Worm (Caenorhabditis elegans): ENCODE data around the gene ZK1240.9.

DNA sequence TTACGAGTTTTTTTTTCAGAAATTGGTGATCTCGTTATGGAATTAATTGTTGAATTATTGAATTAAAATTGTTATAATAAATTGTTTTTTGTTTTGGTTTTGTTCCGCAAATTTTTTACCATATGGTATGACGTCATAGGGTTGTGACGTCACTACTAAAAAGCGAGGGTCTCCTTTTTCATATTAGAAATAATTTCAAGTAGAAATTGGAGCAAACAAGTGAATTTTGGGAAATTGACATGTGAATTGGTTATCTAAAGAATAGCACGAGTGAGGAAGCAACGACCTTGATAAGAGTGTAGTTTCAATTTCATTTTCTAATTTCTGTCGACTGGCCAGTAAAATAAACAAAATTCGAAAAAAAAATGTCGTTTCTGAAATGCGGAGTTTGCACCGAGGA is 17.6 kb downstream of the ZK1240.9 start, which contains the start of gene F43C11.7:
- no peak for TF ChIP-seq pha-4 (tag; optimal IDR thresholded peaks at IDR 0.05)
- no peak for TF ChIP-seq ama-1 (optimal IDR thresholded peaks at IDR 0.05)
- TF ChIP-seq pag-3 (tag; optimal IDR thresholded peaks at IDR 0.05; ENCODE audit: borderline replicate concordance): no peak
- no peak for TF ChIP-seq elt-2 (tag; optimal IDR thresholded peaks at IDR 0.05)
- no peak for TF ChIP-seq tbx-2 (tag; optimal IDR thresholded peaks at IDR 0.05)
- no peak for TF ChIP-seq zip-5 (tag; optimal IDR thresholded peaks at IDR 0.05)
- no peak for TF ChIP-seq pros-1 (tag; optimal IDR thresholded peaks at IDR 0.05)

Measured in whole organism, late embryonic.